Worm (Caenorhabditis elegans) whole organism, dauer: ENCODE measurements around the gene daf-5.
"Not testable (repeated sequence)": the region's sequence is repeated elsewhere in the genome, so short reads cannot be mapped to it uniquely, and the experiment has no call there.

ENCODE experiments used
- unc-62 ChIP-seq: sonication (generic microtip); optimal IDR thresholded peaks from 2 replicates; lab custom pipeline; 2017; ENCODE audit warnings: missing biosample characterization, missing genetic modification reagents, missing genetic modification characterization

The daf-5 gene

ce11 chrII:14000044-14000443 is 52.1 kb downstream of the daf-5 start, which contains the start of gene F01D5.3:
Gene F01D5.3, minus strand, starts transcription at chrII:14000144.
- not testable (repeated sequence) for TF ChIP-seq unc-62 (GFP tag; lab: Kevin White, UChicago)

ce11 chrII:13998964-13999363 is 53.1 kb downstream of the daf-5 start, which contains the start of gene F01D5.2:
Gene F01D5.2, minus strand, starts transcription at chrII:13999064.
- TF ChIP-seq unc-62 (GFP tag; lab: Kevin White, UChicago) = no peak

ce11 chrII:13997989-13998388 is 54.1 kb downstream of the daf-5 start:
- no peak for TF ChIP-seq unc-62 (GFP tag; lab: Kevin White, UChicago)

- TF ChIP-seq unc-62 (GFP tag; lab: Kevin White, UChicago) = no peak
These were observed 54.6 kb downstream of the daf-5 start, which contains the start of gene F01D5.1 for ce11 chrII:13997477-13997876. Gene F01D5.1, minus strand, starts transcription at chrII:13997581.

ce11 chrII:13994934-13995333 is 57.2 kb downstream of the daf-5 start, which contains the start of gene Y39G8B.7:
Gene Y39G8B.7, minus strand, starts transcription at chrII:13995034.
- no peak for TF ChIP-seq unc-62 (GFP tag; lab: Kevin White, UChicago)

ce11 chrII:13991741-13992140 is 60.4 kb downstream of the daf-5 start, which contains the start of gene Y39G8B.5:
Gene Y39G8B.5, minus strand, starts transcription at chrII:13991841.
- TF ChIP-seq unc-62 (GFP tag; lab: Kevin White, UChicago) = no peak

ce11 chrII:13984551-13984950 is 67.6 kb downstream of the daf-5 start, which contains the start of gene sre-47:
Gene sre-47, minus strand, starts transcription at chrII:13984651.
- TF ChIP-seq unc-62 (GFP tag; lab: Kevin White, UChicago) = no peak
